Fruit fly (Drosophila melanogaster): ENCODE measurements around the gene CG13850.

The CG13850 gene

dm6 chr3R:22423996-22424395 is 13.3 kb upstream of the CG13850 start (continued):
- TF ChIP-seq CG7368 (GFP tag; optimal IDR thresholded peaks at IDR 0.05) (peak; percentile 10), Hr39 (GFP tag; optimal IDR thresholded peaks at IDR 0.05) (peak; percentile 34), CG3919 (GFP tag; optimal IDR thresholded peaks at IDR 0.05) (peak; percentile 53), CG6276 (GFP tag; optimal IDR thresholded peaks at IDR 0.05) (no peak), Eip75B (GFP tag; optimal IDR thresholded peaks at IDR 0.05) (peak; percentile 51), CG8119 (GFP tag; IDR thresholded peaks at IDR 0.05) (0 out of 3 replicates have a peak, but pooled peaks have one; percentile 30), dac (GFP tag; optimal IDR thresholded peaks at IDR 0.05) (no peak), Blimp-1 (GFP tag; optimal IDR thresholded peaks at IDR 0.05) (no peak), topi (GFP tag; optimal IDR thresholded peaks at IDR 0.05) (peak; percentile 77), cyc (GFP tag; optimal IDR thresholded peaks at IDR 0.05) (peak; percentile 59), CG1621 (tag; optimal IDR thresholded peaks at IDR 0.05) (peak; percentile 1), pdm3 (GFP tag; optimal IDR thresholded peaks at IDR 0.05) (peak; percentile 53), CG15336 (GFP tag; IDR thresholded peaks at IDR 0.05) (peak; percentile 35; the same call in 1 of the 2 replicates), achi (GFP tag; optimal IDR thresholded peaks at IDR 0.05) (peak; percentile 37), Met (GFP tag; optimal IDR thresholded peaks at IDR 0.05) (peak; percentile 69), salr (GFP tag; optimal IDR thresholded peaks at IDR 0.05) (peak in 1 of 2 experiments; percentile 14), CG3032 (tag; optimal IDR thresholded peaks at IDR 0.05) (peak; percentile 43), dsx (GFP tag; optimal IDR thresholded peaks at IDR 0.05; ENCODE audit: poor library complexity, severe bottlenecking) (peak; percentile 38), acj6 (GFP tag; optimal IDR thresholded peaks at IDR 0.05) (peak; percentile 60), Eip78C (GFP tag) (peak; percentile 92), Ets96B (tag; optimal IDR thresholded peaks at IDR 0.05) (peak; percentile 54), Sox102F (GFP tag; optimal IDR thresholded peaks at IDR 0.05) (peak; percentile 67), spab (GFP tag; optimal IDR thresholded peaks at IDR 0.05) (no peak), CG6163 (GFP tag; IDR thresholded peaks at IDR 0.05) (peak; percentile 73), CG11762 (GFP tag; optimal IDR thresholded peaks at IDR 0.05; ENCODE audit: insufficient read depth) (no peak)

- TF ChIP-seq topi (GFP tag; optimal IDR thresholded peaks at IDR 0.05) (peak; percentile 83), Gug (GFP tag; IDR thresholded peaks at IDR 0.05) (peak; percentile 41; the same call in 1 of the 2 replicates), CG15336 (GFP tag; IDR thresholded peaks at IDR 0.05) (peak; percentile 82; the same call in 1 of the 2 replicates), fd59A (GFP tag; optimal IDR thresholded peaks at IDR 0.05) (no peak), CG6163 (GFP tag; IDR thresholded peaks at IDR 0.05) (peak; percentile 86), CG11902 (GFP tag; optimal IDR thresholded peaks at IDR 0.05) (peak; percentile 68), Eip75B (GFP tag; optimal IDR thresholded peaks at IDR 0.05) (peak; percentile 85), lz (GFP tag; optimal IDR thresholded peaks at IDR 0.05) (peak; percentile 82), Hr39 (GFP tag; optimal IDR thresholded peaks at IDR 0.05) (peak; percentile 86), CG3919 (GFP tag; optimal IDR thresholded peaks at IDR 0.05) (peak; percentile 74), esn (GFP tag; optimal IDR thresholded peaks at IDR 0.05) (peak; percentile 86), CG6276 (GFP tag; optimal IDR thresholded peaks at IDR 0.05) (no peak), Ets21C (GFP tag; optimal IDR thresholded peaks at IDR 0.05) (peak; percentile 73), net (GFP tag; optimal IDR thresholded peaks at IDR 0.05) (peak; percentile 61), vri (GFP tag; optimal IDR thresholded peaks at IDR 0.05) (peak; percentile 45), acj6 (GFP tag; optimal IDR thresholded peaks at IDR 0.05) (peak; percentile 72), CG11294 (GFP tag; IDR thresholded peaks at IDR 0.05) (peak; percentile 35; the same call in 1 of the 2 replicates), Sox102F (GFP tag; optimal IDR thresholded peaks at IDR 0.05) (peak; percentile 80), dsx (GFP tag; optimal IDR thresholded peaks at IDR 0.05; ENCODE audit: poor library complexity, severe bottlenecking) (no peak), eg (GFP tag; IDR thresholded peaks at IDR 0.05) (peak; percentile 88), pdm3 (GFP tag; optimal IDR thresholded peaks at IDR 0.05) (peak; percentile 77), CG11762 (GFP tag; optimal IDR thresholded peaks at IDR 0.05; ENCODE audit: insufficient read depth) (peak; percentile 24), spab (GFP tag; optimal IDR thresholded peaks at IDR 0.05) (no peak), salr (GFP tag; optimal IDR thresholded peaks at IDR 0.05) (no peak), CG31627 (GFP tag; optimal IDR thresholded peaks at IDR 0.05) (peak; percentile 87), Met (GFP tag; optimal IDR thresholded peaks at IDR 0.05) (peak; percentile 84), CG10669 (GFP tag; optimal IDR thresholded peaks at IDR 0.05) (peak; percentile 23), Sox14 (GFP tag; optimal IDR thresholded peaks at IDR 0.05) (peak; percentile 75), CG16779 (tag; optimal IDR thresholded peaks at IDR 0.05) (peak; percentile 27), Smox (GFP tag; optimal IDR thresholded peaks at IDR 0.05) (peak; percentile 79), achi (GFP tag; optimal IDR thresholded peaks at IDR 0.05) (peak; percentile 69), CG6808 (GFP tag; optimal IDR thresholded peaks at IDR 0.05) (peak; percentile 24), Eip93F (GFP tag; optimal IDR thresholded peaks at IDR 0.05) (peak; percentile 24), Hr38 (GFP tag; optimal IDR thresholded peaks at IDR 0.05) (no peak), CG8119 (GFP tag; IDR thresholded peaks at IDR 0.05) (peak; percentile 59; the same call in 2 of the 3 replicates), CG6792 (GFP tag; optimal IDR thresholded peaks at IDR 0.05) (peak; percentile 80), OdsH (GFP tag; optimal IDR thresholded peaks at IDR 0.05) (no peak), Blimp-1 (GFP tag; optimal IDR thresholded peaks at IDR 0.05) (peak; percentile 33), Sox15 (GFP tag; optimal IDR thresholded peaks at IDR 0.05) (peak; percentile 47), cyc (GFP tag; optimal IDR thresholded peaks at IDR 0.05) (peak; percentile 84), Ets96B (tag; optimal IDR thresholded peaks at IDR 0.05) (peak; percentile 55)
These were observed 10.9 kb upstream of the CG13850 start for dm6 chr3R:22421618-22422017.

Data from whole organism, prepupa.